Worm (Caenorhabditis elegans) whole organism, young adult: ENCODE data around the gene nhr-20.

ENCODE experiments used
- C06A6.2 ChIP-seq: fragments of 200-800 bp; sonication (Bioruptor generic); conservative IDR thresholded peaks from 2 replicates; pipeline ENCODE4 v1.3.6; 2022; ENCODE audit warnings: missing genetic modification characterization, missing compliant biosample characterization
- F23B12.7 ChIP-seq: sonication (generic microtip); optimal IDR thresholded peaks from 2 replicates; lab custom pipeline; 2017; ENCODE audit warnings: missing genetic modification characterization, mild to moderate bottlenecking, missing compliant biosample characterization, antibody characterized with exemption, moderate library complexity; ENCODE audit not compliant: insufficient read depth
- F33H1.4 ChIP-seq: fragments of 200-800 bp; sonication (Bioruptor generic); IDR thresholded peaks from 2 replicates; pipeline ENCODE4 v1.3.6; 2022; ENCODE audit warnings: missing genetic modification reagents, missing genetic modification characterization, missing compliant biosample characterization
- K11D2.4 ChIP-seq: fragments of 200-800 bp; sonication (Bioruptor generic); IDR thresholded peaks from 2 replicates; pipeline ENCODE4 v1.3.6; 2022; ENCODE audit warnings: missing genetic modification reagents, missing genetic modification characterization, missing compliant biosample characterization
- K12H6.12 ChIP-seq: fragments of 200-800 bp; sonication (Bioruptor generic); optimal IDR thresholded peaks from 2 replicates; lab custom pipeline; 2018; ENCODE audit warnings: mild to moderate bottlenecking, missing genetic modification characterization, missing compliant biosample characterization
- T07F8.4 ChIP-seq: sonication (generic microtip); optimal IDR thresholded peaks from 2 replicates; lab custom pipeline; 2016; ENCODE audit warnings: mild to moderate bottlenecking, missing genetic modification characterization, moderate library complexity, missing compliant biosample characterization
- Y56A3A.18 ChIP-seq: fragments of 200-800 bp; sonication (Bioruptor generic); IDR thresholded peaks from 2 replicates; pipeline ENCODE4 v1.3.6; 2022; ENCODE audit warnings: missing genetic modification reagents, missing genetic modification characterization, missing compliant biosample characterization
- ZK185.1 ChIP-seq: sonication (generic microtip); optimal IDR thresholded peaks from 2 replicates; lab custom pipeline; 2016; ENCODE audit warnings: mild to moderate bottlenecking, missing genetic modification characterization, missing compliant biosample characterization; ENCODE audit not compliant: poor library complexity, severe bottlenecking
- ama-1 ChIP-seq, 3 experiments: fragments of 150-350 bp in 1 of 3; sonication (generic microtip) in 2 of 3; optimal IDR thresholded peaks; 2 replicates each; lab custom pipeline; 2014 to 2018; ENCODE audit warnings: missing biosample characterization in 2 of 3, missing genetic modification characterization in 2 of 3, missing genetic modification reagents in 2 of 3
- aptf-3 ChIP-seq: fragments of 200-800 bp; sonication (Bioruptor generic); IDR thresholded peaks from 2 replicates; pipeline ENCODE4 v1.3.6; 2022; ENCODE audit warnings: missing genetic modification characterization, missing compliant biosample characterization
- atf-7 ChIP-seq: sonication (generic microtip); optimal IDR thresholded peaks from 2 replicates; lab custom pipeline; 2017; ENCODE audit warnings: mild to moderate bottlenecking, missing genetic modification characterization, missing compliant biosample characterization
- attf-3 ChIP-seq: fragments of 200-800 bp; sonication (Bioruptor generic); conservative IDR thresholded peaks from 2 replicates; pipeline ENCODE4 v1.3.6; 2022; ENCODE audit warnings: missing genetic modification reagents, missing genetic modification characterization, missing compliant biosample characterization
- attf-5 ChIP-seq: fragments of 200-800 bp; sonication (Bioruptor generic); optimal IDR thresholded peaks from 2 replicates; lab custom pipeline; 2018; ENCODE audit warnings: mild to moderate bottlenecking, missing genetic modification characterization, missing compliant biosample characterization
- cebp-1 ChIP-seq, 2 experiments: fragments of 200-800 bp in 1 of 2; sonication (Bioruptor generic) in 1 of 2; sonication (generic microtip) in 1 of 2; IDR thresholded peaks in 1 of 2; optimal IDR thresholded peaks in 1 of 2; 2 replicates each; pipeline versions ENCODE4 v1.3.6 to Lab custom; 2017 to 2022; ENCODE audit warnings: missing compliant biosample characterization in 2 of 2, missing genetic modification characterization in 2 of 2, mild to moderate bottlenecking in 1 of 2, missing genetic modification reagents in 1 of 2, moderate library complexity in 1 of 2
- ceh-27 ChIP-seq: fragments of 200-800 bp; sonication (Bioruptor generic); optimal IDR thresholded peaks from 2 replicates; lab custom pipeline; 2018; ENCODE audit warnings: mild to moderate bottlenecking, missing genetic modification characterization, moderate library complexity, missing compliant biosample characterization
- chd-7 ChIP-seq: sonication (generic microtip); optimal IDR thresholded peaks from 2 replicates; lab custom pipeline; 2016; ENCODE audit warnings: mild to moderate bottlenecking, missing genetic modification characterization, moderate library complexity, missing compliant biosample characterization
- die-1 ChIP-seq: sonication (generic microtip); optimal IDR thresholded peaks from 2 replicates; lab custom pipeline; 2016; ENCODE audit warnings: missing genotype, mild to moderate bottlenecking, missing genetic modification characterization, missing compliant biosample characterization
- dox-1 ChIP-seq: fragments of 200-800 bp; sonication (Bioruptor generic); IDR thresholded peaks from 2 replicates; pipeline ENCODE4 v1.3.6; 2022; ENCODE audit warnings: missing genetic modification reagents, missing genetic modification characterization, missing compliant biosample characterization
- egl-44 ChIP-seq: fragments of 200-800 bp; sonication (Bioruptor generic); IDR thresholded peaks from 2 replicates; pipeline ENCODE4 v1.3.6; 2022; ENCODE audit warnings: missing genetic modification reagents, missing genetic modification characterization, missing compliant biosample characterization
- egrh-3 ChIP-seq: fragments of 200-800 bp; sonication (Bioruptor generic); IDR thresholded peaks from 2 replicates; pipeline ENCODE4 v1.3.6; 2022; ENCODE audit warnings: missing genetic modification reagents, missing genetic modification characterization, missing compliant biosample characterization
- ets-4 ChIP-seq: fragments of 200-800 bp; sonication (Bioruptor generic); optimal IDR thresholded peaks from 2 replicates; lab custom pipeline; 2018; ENCODE audit warnings: mild to moderate bottlenecking, missing genetic modification characterization, missing compliant biosample characterization
- fkh-3 ChIP-seq: sonication (generic microtip); optimal IDR thresholded peaks from 2 replicates; lab custom pipeline; 2016; ENCODE audit warnings: mild to moderate bottlenecking, missing genetic modification characterization, missing compliant biosample characterization
- hlh-12 ChIP-seq: sonication (generic microtip); optimal IDR thresholded peaks from 2 replicates; lab custom pipeline; 2016; ENCODE audit warnings: missing genetic modification characterization, missing compliant biosample characterization
- hmg-1.2 ChIP-seq: fragments of 200-800 bp; sonication (Bioruptor generic); IDR thresholded peaks from 2 replicates; pipeline ENCODE4 v1.3.6; 2022; ENCODE audit warnings: missing genetic modification reagents, missing genetic modification characterization, missing compliant biosample characterization
- let-526 ChIP-seq: fragments of 200-800 bp; sonication (Bioruptor generic); IDR thresholded peaks from 2 replicates; pipeline ENCODE4 v1.3.6; 2022; ENCODE audit warnings: missing genetic modification reagents, missing genetic modification characterization, missing compliant biosample characterization
- let-607 ChIP-seq, 2 experiments: fragments of 200-800 bp in 1 of 2; sonication (Bioruptor generic) in 1 of 2; sonication (generic microtip) in 1 of 2; optimal IDR thresholded peaks; 2 replicates each; lab custom pipeline; 2016 to 2018; ENCODE audit warnings: mild to moderate bottlenecking in 2 of 2, missing compliant biosample characterization in 2 of 2, missing genetic modification characterization in 2 of 2, moderate library complexity in 2 of 2, missing genotype in 1 of 2
- lin-35 ChIP-seq, 3 experiments: fragments of 150-350 bp in 2 of 3; sonication (generic microtip) in 1 of 3; optimal IDR thresholded peaks; 2 replicates each; lab custom pipeline; 2014 to 2018; ENCODE audit warnings: missing biosample characterization in 3 of 3, missing genetic modification characterization in 3 of 3, missing genetic modification reagents in 3 of 3
- lin-40 ChIP-seq: sonication (generic microtip); optimal IDR thresholded peaks from 2 replicates; lab custom pipeline; 2016; ENCODE audit warnings: missing genetic modification characterization, mild to moderate bottlenecking, missing compliant biosample characterization, missing genotype, missing genetic modification reagents
- lin-54 ChIP-seq: fragments of 200-800 bp; sonication (Bioruptor generic); optimal IDR thresholded peaks from 2 replicates; lab custom pipeline; 2018; ENCODE audit warnings: mild to moderate bottlenecking, missing genetic modification characterization, missing compliant biosample characterization
- lir-1 ChIP-seq: fragments of 200-800 bp; sonication (Bioruptor generic); conservative IDR thresholded peaks from 2 replicates; pipeline ENCODE4 v1.3.6; 2022; ENCODE audit warnings: missing genetic modification reagents, missing genetic modification characterization, missing compliant biosample characterization
- madf-10 ChIP-seq: sonication (generic microtip); optimal IDR thresholded peaks from 2 replicates; lab custom pipeline; 2016; ENCODE audit warnings: mild to moderate bottlenecking, missing genetic modification characterization, missing compliant biosample characterization
- madf-6 ChIP-seq: fragments of 200-800 bp; sonication (Bioruptor generic); IDR thresholded peaks from 2 replicates; pipeline ENCODE4 v1.3.6; 2022; ENCODE audit warnings: missing genetic modification reagents, missing genetic modification characterization, missing compliant biosample characterization
- mcd-1 ChIP-seq: fragments of 200-800 bp; sonication (Bioruptor generic); IDR thresholded peaks from 2 replicates; pipeline ENCODE4 v1.3.6; 2022; ENCODE audit warnings: missing genetic modification reagents, missing genetic modification characterization, missing compliant biosample characterization
- mes-4 ChIP-seq: sonication (generic microtip); optimal IDR thresholded peaks from 2 replicates; lab custom pipeline; 2016; ENCODE audit warnings: missing genotype, missing genetic modification characterization, missing compliant biosample characterization
- nfya-2 ChIP-seq: fragments of 200-800 bp; sonication (Bioruptor generic); IDR thresholded peaks from 2 replicates; pipeline ENCODE4 v1.3.6; 2022; ENCODE audit warnings: missing genetic modification reagents, missing genetic modification characterization, missing compliant biosample characterization
- nfyb-1 ChIP-seq: fragments of 200-800 bp; sonication (Bioruptor generic); IDR thresholded peaks from 2 replicates; pipeline ENCODE4 v1.3.6; 2022; ENCODE audit warnings: missing genetic modification reagents, missing genetic modification characterization, missing compliant biosample characterization
- nhr-80 ChIP-seq: sonication (generic microtip); optimal IDR thresholded peaks from 2 replicates; lab custom pipeline; 2016; ENCODE audit warnings: missing genetic modification characterization, missing compliant biosample characterization
- nhr-90 ChIP-seq: sonication (generic microtip); optimal IDR thresholded peaks from 2 replicates; lab custom pipeline; 2016; ENCODE audit warnings: missing genotype, mild to moderate bottlenecking, missing genetic modification characterization, missing compliant biosample characterization
- snpc-3.4 ChIP-seq: sonication (generic microtip); optimal IDR thresholded peaks from 2 replicates; lab custom pipeline; 2017; ENCODE audit warnings: missing genetic modification characterization, mild to moderate bottlenecking, missing compliant biosample characterization, antibody characterized with exemption, moderate library complexity, missing genotype, missing genetic modification reagents
- somi-1 ChIP-seq: fragments of 200-800 bp; sonication (Bioruptor generic); optimal IDR thresholded peaks from 2 replicates; lab custom pipeline; 2018; ENCODE audit warnings: mild to moderate bottlenecking, missing genetic modification characterization, missing compliant biosample characterization
- tbp1 ChIP-seq: fragments of 200-800 bp; sonication (Bioruptor generic); optimal IDR thresholded peaks from 2 replicates; lab custom pipeline; 2018; ENCODE audit warnings: mild to moderate bottlenecking, missing genetic modification characterization, missing compliant biosample characterization
- tbx-9 ChIP-seq: sonication (generic microtip); optimal IDR thresholded peaks from 2 replicates; lab custom pipeline; 2016; ENCODE audit warnings: borderline replicate concordance, missing genetic modification characterization, inconsistent platforms, missing compliant biosample characterization
- zfh-2 ChIP-seq: fragments of 200-800 bp; sonication (Bioruptor generic); conservative IDR thresholded peaks from 2 replicates; pipeline ENCODE4 v1.3.6; 2022; ENCODE audit warnings: missing genetic modification reagents, missing genetic modification characterization, missing compliant biosample characterization
- ztf-18 ChIP-seq: sonication (generic microtip); optimal IDR thresholded peaks from 2 replicates; lab custom pipeline; 2016; ENCODE audit warnings: missing genotype, mild to moderate bottlenecking, missing genetic modification characterization, missing compliant biosample characterization
- ztf-25 ChIP-seq: fragments of 200-800 bp; sonication (Bioruptor generic); IDR thresholded peaks from 2 replicates; pipeline ENCODE4 v1.3.6; 2022; ENCODE audit warnings: missing genetic modification reagents, missing genetic modification characterization, missing compliant biosample characterization
- ztf-3 ChIP-seq: fragments of 200-800 bp; sonication (Bioruptor generic); optimal IDR thresholded peaks from 2 replicates; lab custom pipeline; 2018; ENCODE audit warnings: mild to moderate bottlenecking, missing genetic modification characterization, missing compliant biosample characterization

Gene nhr-20

ce11 chrIII:4223668-4224127 lies 9.3 kb downstream of the nhr-20 start:
- TF ChIP-seq lin-40 (tag; lab: Kevin White, UChicago): peak; percentile 82
- 0 out of 2 replicates have a peak, but pooled peaks have one; percentile 38 for TF ChIP-seq lir-1
- TF ChIP-seq attf-5: peak; percentile 85
- TF ChIP-seq C06A6.2 (GFP tag; lab: Robert Waterston, UW): 0 out of 2 replicates have a peak, but pooled peaks have one; percentile 38
- TF ChIP-seq madf-10 (tag; lab: Kevin White, UChicago): peak; percentile 43
- peak; percentile 12 for TF ChIP-seq F23B12.7 (tag; lab: Kevin White, UChicago)
- no peak for TF ChIP-seq T07F8.4
- TF ChIP-seq ets-4 (GFP tag; lab: Kevin White, UChicago): no peak
- peak; percentile 7 for TF ChIP-seq die-1 (tag; lab: Kevin White, UChicago)
- peak; percentile 63; the same call in 1 of the 2 replicates for TF ChIP-seq egl-44 (GFP tag; lab: Robert Waterston, UW)
- peak; percentile 49; the same call in 1 of the 2 replicates for TF ChIP-seq egrh-3 (GFP tag; lab: Robert Waterston, UW)
- TF ChIP-seq attf-3 (GFP tag; lab: Robert Waterston, UW): 0 out of 2 replicates have a peak, but pooled peaks have one; percentile 18
- TF ChIP-seq ZK185.1 (tag; lab: Kevin White, UChicago): peak; percentile 24
- TF ChIP-seq ztf-3 (GFP tag; lab: Kevin White, UChicago): peak; percentile 4
- TF ChIP-seq nhr-80 (tag; lab: Kevin White, UChicago): peak; percentile 91
- TF ChIP-seq somi-1: peak; percentile 87
- TF ChIP-seq nfya-2: no peak
- TF ChIP-seq K11D2.4 (GFP tag; lab: Robert Waterston, UW): peak; percentile 77; the same call in 1 of the 2 replicates
- no peak for TF ChIP-seq F33H1.4 (GFP tag; lab: Robert Waterston, UW)
- TF ChIP-seq lin-54 (GFP tag; lab: Kevin White, UChicago): peak; percentile 41
- peak; percentile 42 for TF ChIP-seq tbp1 (GFP tag; lab: Kevin White, UChicago)
- no peak for TF ChIP-seq madf-6
- TF ChIP-seq hlh-12 (tag; lab: Kevin White, UChicago): no peak
- TF ChIP-seq aptf-3 (GFP tag; lab: Robert Waterston, UW): no peak
- peak; percentile 58 for TF ChIP-seq atf-7 (tag; lab: Kevin White, UChicago)
- peak; percentile 96 for TF ChIP-seq zfh-2 (GFP tag; lab: Robert Waterston, UW)
- no peak for TF ChIP-seq cebp-1 (GFP tag; IDR thresholded peaks at IDR 0.05; lab: Robert Waterston, UW)
- TF ChIP-seq cebp-1 (tag; optimal IDR thresholded peaks at IDR 0.05; lab: Kevin White, UChicago): peak; percentile 79
- TF ChIP-seq dox-1 (GFP tag; lab: Robert Waterston, UW): peak; percentile 86
- peak; percentile 74 for TF ChIP-seq chd-7 (tag; lab: Kevin White, UChicago)
- no peak for TF ChIP-seq Y56A3A.18 (GFP tag; lab: Robert Waterston, UW)
- TF ChIP-seq let-526 (GFP tag; lab: Robert Waterston, UW): 0 out of 2 replicates have a peak, but pooled peaks have one; percentile 38
- TF ChIP-seq snpc-3.4 (tag; lab: Kevin White, UChicago): no peak
- TF ChIP-seq ztf-18: peak; percentile 1
- peak; percentile 89 for TF ChIP-seq K12H6.12 (tag; lab: Kevin White, UChicago)
- peak; percentile 85 for TF ChIP-seq nfyb-1 (GFP tag; lab: Robert Waterston, UW)
- TF ChIP-seq ama-1 (optimal IDR thresholded peaks at IDR 0.05; lab: Kevin White, UChicago): no peak
- no peak for TF ChIP-seq ama-1 (GFP tag; optimal IDR thresholded peaks at IDR 0.05; lab: Kevin White, UChicago)
- peak; percentile 72 for TF ChIP-seq ceh-27
- TF ChIP-seq mcd-1 (GFP tag; lab: Robert Waterston, UW): 0 out of 2 replicates have a peak, but pooled peaks have one; percentile 21
- TF ChIP-seq tbx-9 (tag; lab: Kevin White, UChicago): no peak
- peak in 1 of 2 experiments; percentile 21 for TF ChIP-seq let-607 (tag; optimal IDR thresholded peaks at IDR 0.05; lab: Kevin White, UChicago)
- TF ChIP-seq ztf-25 (GFP tag; lab: Robert Waterston, UW): no peak
- TF ChIP-seq nhr-90 (tag; lab: Kevin White, UChicago): peak; percentile 13
- peak; percentile 81; the same call in 1 of the 2 replicates for TF ChIP-seq hmg-1.2
- TF ChIP-seq fkh-3 (tag; lab: Kevin White, UChicago): no peak
- TF ChIP-seq mes-4 (tag; lab: Kevin White, UChicago): no peak
- TF ChIP-seq lin-35 (GFP tag; optimal IDR thresholded peaks at IDR 0.05; lab: Kevin White, UChicago): peak in 1 of 3 experiments; percentile 57
